Worm (Caenorhabditis elegans) whole organism, midembryonic: ENCODE results near the gene bath-7.

Source experiments
- T22C8.4 ChIP-seq: fragments of 200-800 bp; sonication (Bioruptor generic); IDR thresholded peaks from 2 replicates; pipeline ENCODE4 v1.3.6; 2022; ENCODE audit warnings: missing genetic modification characterization, missing compliant biosample characterization
- cog-1 ChIP-seq: sonication (generic microtip); optimal IDR thresholded peaks from 2 replicates; lab custom pipeline; 2016; ENCODE audit warnings: missing genetic modification characterization, missing compliant biosample characterization
- med-1 ChIP-seq: sonication (generic microtip); optimal IDR thresholded peaks from 2 replicates; lab custom pipeline; 2017; ENCODE audit warnings: missing genetic modification characterization, mild to moderate bottlenecking, missing compliant biosample characterization, antibody characterized with exemption, missing genetic modification reagents; ENCODE audit not compliant: insufficient read depth
- ref-1 ChIP-seq: fragments of 200-800 bp; sonication (Bioruptor generic); conservative IDR thresholded peaks from 2 replicates; pipeline ENCODE4 v1.3.6; 2022; ENCODE audit warnings: missing genetic modification reagents, missing genetic modification characterization, missing compliant biosample characterization

DNA sequence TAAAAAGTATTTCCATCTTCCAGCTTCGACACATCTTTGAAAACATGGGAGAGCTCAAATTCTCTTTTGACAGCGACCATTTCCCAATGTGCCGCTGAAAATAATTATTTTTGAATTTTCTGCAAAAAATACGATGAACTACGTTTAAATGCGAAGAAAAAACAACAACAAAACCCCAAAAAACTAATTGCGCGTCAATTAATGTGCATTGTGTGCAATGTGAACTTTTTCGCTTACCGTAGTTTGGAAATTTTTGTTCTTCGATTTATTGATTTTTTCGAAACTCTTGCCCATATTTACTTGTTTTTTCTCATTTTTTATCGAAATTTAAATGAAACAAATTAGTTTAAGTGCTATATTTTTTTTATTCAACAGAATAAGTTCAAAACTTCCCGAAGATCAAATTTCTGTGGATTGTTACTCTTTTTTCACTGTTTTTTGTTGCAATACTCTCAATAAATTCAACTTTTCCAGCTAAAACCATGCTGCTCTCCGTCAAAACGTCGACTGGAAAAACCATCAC is 1.8 kb upstream of the bath-7 start, which contains the start of the genes bath-2 and F52C6.4:
- TF ChIP-seq med-1 (GFP tag; lab: Kevin White, UChicago) (no peak), cog-1 (no peak), ref-1 (GFP tag; lab: Robert Waterston, UW) (no peak), T22C8.4 (no peak)
